Fruit fly (Drosophila melanogaster): Measurements from ENCODE around the gene Acsf3.
A peak's percentile ranks its signal among the peaks of the same experiment; 100 is the strongest.

Gene Acsf3

DNA sequence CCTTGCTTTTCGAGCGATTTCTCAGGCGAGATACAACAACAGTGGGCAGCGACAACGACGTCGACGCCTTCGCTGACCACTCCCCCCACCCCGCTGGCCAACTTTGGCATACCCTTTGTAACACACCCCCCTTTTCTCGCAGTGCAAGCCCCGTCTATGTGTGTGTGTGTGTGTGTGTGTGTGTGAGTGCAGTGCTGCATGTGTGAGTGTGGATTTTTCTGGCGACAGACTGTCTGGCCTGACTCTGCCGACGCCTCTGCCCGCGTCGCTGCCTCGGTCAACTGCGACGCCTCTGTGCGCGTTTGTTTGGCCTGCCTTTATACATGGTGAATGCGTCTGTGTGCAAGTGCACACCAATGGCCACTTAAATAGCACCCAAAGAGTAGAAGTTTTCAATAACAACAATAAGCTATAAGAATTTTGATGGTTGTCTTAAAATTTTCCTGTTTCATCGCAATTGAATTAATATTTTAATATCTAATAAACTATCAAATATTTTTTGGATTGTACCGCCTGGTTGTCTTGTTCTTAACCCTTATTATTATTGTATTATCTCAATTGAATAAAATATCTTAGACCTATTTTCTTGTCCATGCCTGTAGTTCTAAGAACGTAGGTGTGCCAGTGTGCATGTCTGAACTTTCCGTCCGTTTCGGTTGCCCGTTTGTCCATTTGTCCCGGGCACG, 34.8 kb upstream of the Acsf3 start (continued):
- TF ChIP-seq zen (tag; optimal IDR thresholded peaks at IDR 0.05) (peak; percentile 93), p53 (GFP tag; optimal IDR thresholded peaks at IDR 0.05) (no peak), slp2 (GFP tag; optimal IDR thresholded peaks at IDR 0.05) (no peak), ci (GFP tag; IDR thresholded peaks at IDR 0.05) (peak; percentile 86; the same call in 2 of the 3 replicates), CG4360 (GFP tag; IDR thresholded peaks at IDR 0.05) (no peak), az2 (GFP tag; optimal IDR thresholded peaks at IDR 0.05) (peak; percentile 89), GATAe (GFP tag; conservative IDR thresholded peaks at IDR 0.05) (0 out of 2 replicates have a peak, but pooled peaks have one; percentile 12), ssp (GFP tag; IDR thresholded peaks at IDR 0.05) (peak; percentile 67), ac (GFP tag; optimal IDR thresholded peaks at IDR 0.05) (peak; percentile 88), CG30403 (GFP tag; optimal IDR thresholded peaks at IDR 0.05) (peak; percentile 84), Antp (GFP tag; optimal IDR thresholded peaks at IDR 0.05) (no peak), stwl (tag; optimal IDR thresholded peaks at IDR 0.05) (peak; percentile 49), sisA (GFP tag; IDR thresholded peaks at IDR 0.05) (peak; percentile 80), caup (GFP tag; optimal IDR thresholded peaks at IDR 0.05; ENCODE audit: severe bottlenecking) (peak; percentile 77), rib (GFP tag; IDR thresholded peaks at IDR 0.05) (no peak), CG33213 (GFP tag; optimal IDR thresholded peaks at IDR 0.05) (no peak), CG9797 (GFP tag; optimal IDR thresholded peaks at IDR 0.05) (peak; percentile 9), zfh2 (GFP tag; optimal IDR thresholded peaks at IDR 0.05) (no peak), CG1647 (GFP tag; optimal IDR thresholded peaks at IDR 0.05) (no peak), pnt (GFP tag; optimal IDR thresholded peaks at IDR 0.05) (peak; percentile 17), Ada2b (GFP tag; IDR thresholded peaks at IDR 0.05) (peak; percentile 77), CG13287 (GFP tag; IDR thresholded peaks at IDR 0.05; ENCODE audit: partially characterized antibody) (no peak), Hr39 (optimal IDR thresholded peaks at IDR 0.05) (no peak), Nf-YB (GFP tag; optimal IDR thresholded peaks at IDR 0.05) (peak; percentile 81), bbx (GFP tag; IDR thresholded peaks at IDR 0.05; ENCODE audit: partially characterized antibody) (no peak), CG30431 (GFP tag; optimal IDR thresholded peaks at IDR 0.05) (peak; percentile 81), CG32772 (GFP tag; IDR thresholded peaks at IDR 0.05) (peak; percentile 62), CG1792 (GFP tag; optimal IDR thresholded peaks at IDR 0.05) (no peak), lab (GFP tag; optimal IDR thresholded peaks at IDR 0.05) (peak; percentile 87), CG3838 (GFP tag; optimal IDR thresholded peaks at IDR 0.05) (peak; percentile 45), br (optimal IDR thresholded peaks at IDR 0.05) (no peak), crol (GFP tag; IDR thresholded peaks at IDR 0.05) (peak; percentile 89), CG18599 (GFP tag; optimal IDR thresholded peaks at IDR 0.05) (peak; percentile 90), dati (GFP tag; IDR thresholded peaks at IDR 0.05) (0 out of 2 replicates have a peak, but pooled peaks have one; percentile 42), HLH3B (GFP tag; IDR thresholded peaks at IDR 0.05) (peak; percentile 84), Dad (GFP tag; optimal IDR thresholded peaks at IDR 0.05) (no peak), CG3847 (GFP tag; IDR thresholded peaks at IDR 0.05) (peak; percentile 64), ken (GFP tag; IDR thresholded peaks at IDR 0.05) (peak; percentile 75; the same call in 2 of the 3 replicates), CTCF (GFP tag; optimal IDR thresholded peaks at IDR 0.05) (peak; percentile 57), Six4 (GFP tag; optimal IDR thresholded peaks at IDR 0.05) (peak; percentile 83), CG16813 (GFP tag; IDR thresholded peaks at IDR 0.05; ENCODE audit: partially characterized antibody) (no peak), Lpt (GFP tag; optimal IDR thresholded peaks at IDR 0.05) (no peak), CG15269 (tag; optimal IDR thresholded peaks at IDR 0.05) (peak; percentile 88), MESR4 (GFP tag; optimal IDR thresholded peaks at IDR 0.05) (peak; percentile 26), Adf1 (GFP tag; IDR thresholded peaks at IDR 0.05) (peak; percentile 84), amos (GFP tag; IDR thresholded peaks at IDR 0.05; ENCODE audit: partially characterized antibody) (no peak), CG7928 (GFP tag; optimal IDR thresholded peaks at IDR 0.05) (peak; percentile 27), CkIIα-i1 (GFP tag; IDR thresholded peaks at IDR 0.05) (no peak), scrt (GFP tag; optimal IDR thresholded peaks at IDR 0.05) (peak; percentile 82), YL-1 (GFP tag; optimal IDR thresholded peaks at IDR 0.05) (peak; percentile 65), CG11398 (GFP tag; optimal IDR thresholded peaks at IDR 0.05) (no peak), Rfx (GFP tag; IDR thresholded peaks at IDR 0.05) (no peak; the same call in none of the 2 replicates)
